Worm (Caenorhabditis elegans) whole organism, L1 larva: Measurements from ENCODE around the gene tbg-1.

Experiments used
- C04F5.9 ChIP-seq: sonication (generic microtip); optimal IDR thresholded peaks from 2 replicates; lab custom pipeline; 2016; ENCODE audit warnings: missing genetic modification characterization, missing compliant biosample characterization
- C16A3.4 ChIP-seq: fragments of 150-350 bp; optimal IDR thresholded peaks from 2 replicates; lab custom pipeline; 2014; ENCODE audit warnings: missing biosample characterization, missing genetic modification characterization
- C34B4.2 ChIP-seq: sonication (generic microtip); optimal IDR thresholded peaks from 2 replicates; lab custom pipeline; 2017; ENCODE audit warnings: mild to moderate bottlenecking, missing genetic modification characterization, missing compliant biosample characterization
- alr-1 ChIP-seq: fragments of 200-800 bp; sonication (Bioruptor generic); optimal IDR thresholded peaks from 2 replicates; lab custom pipeline; 2018; ENCODE audit warnings: borderline replicate concordance, mild to moderate bottlenecking, missing genetic modification characterization, missing compliant biosample characterization
- ama-1 ChIP-seq: fragments of 150-350 bp; optimal IDR thresholded peaks from 2 replicates; lab custom pipeline; 2014
- blmp-1 ChIP-seq: fragments of 150-350 bp; optimal IDR thresholded peaks from 2 replicates; lab custom pipeline; 2014; ENCODE audit warnings: missing biosample characterization, missing genetic modification characterization
- ceh-63 ChIP-seq: fragments of 200-800 bp; sonication (Bioruptor generic); optimal IDR thresholded peaks from 2 replicates; lab custom pipeline; 2018; ENCODE audit warnings: mild to moderate bottlenecking, missing genetic modification characterization, missing compliant biosample characterization
- ceh-88 ChIP-seq: fragments of 200-800 bp; sonication (Bioruptor generic); IDR thresholded peaks from 2 replicates; pipeline ENCODE4 v1.3.6; 2022; ENCODE audit warnings: missing genetic modification characterization, missing compliant biosample characterization
- ceh-90 ChIP-seq: sonication (generic microtip); optimal IDR thresholded peaks from 2 replicates; lab custom pipeline; 2016; ENCODE audit warnings: missing genetic modification characterization, missing compliant biosample characterization
- ces-1 ChIP-seq: fragments of 150-350 bp; optimal IDR thresholded peaks from 2 replicates; lab custom pipeline; 2014; ENCODE audit warnings: missing biosample characterization, missing genetic modification reagents, missing genetic modification characterization
- efl-1 ChIP-seq, 4 experiments: fragments of 150-350 bp; optimal IDR thresholded peaks in 3 of 4; peaks in 1 of 4; 1 replicate in 1 of 4; 2 replicates in 3 of 4; lab custom pipeline; 2014; ENCODE audit warnings: missing biosample characterization in 2 of 4, missing genetic modification characterization in 2 of 4, missing genetic modification reagents in 2 of 4
- efl-3 ChIP-seq: fragments of 200-800 bp; sonication (Bioruptor generic); optimal IDR thresholded peaks from 2 replicates; lab custom pipeline; 2018; ENCODE audit warnings: mild to moderate bottlenecking, missing genetic modification characterization, missing compliant biosample characterization
- egl-27 ChIP-seq, 2 experiments: fragments of 150-350 bp in 1 of 2; sonication (generic microtip); optimal IDR thresholded peaks; 3 replicates each; lab custom pipeline; 2017 to 2018; ENCODE audit warnings: missing biosample characterization in 2 of 2, missing genetic modification characterization in 2 of 2, missing genetic modification reagents in 2 of 2
- elt-2 ChIP-seq: sonication (generic microtip); optimal IDR thresholded peaks from 2 replicates; lab custom pipeline; 2016; ENCODE audit warnings: missing genetic modification characterization, mild to moderate bottlenecking, inconsistent platforms, missing compliant biosample characterization, missing genetic modification reagents
- hlh-17 ChIP-seq: fragments of 200-800 bp; sonication (Bioruptor generic); optimal IDR thresholded peaks from 2 replicates; lab custom pipeline; 2018; ENCODE audit warnings: missing genetic modification characterization, mild to moderate bottlenecking, missing compliant biosample characterization, moderate library complexity, borderline replicate concordance
- hlh-4 ChIP-seq: sonication (generic microtip); optimal IDR thresholded peaks from 2 replicates; lab custom pipeline; 2016; ENCODE audit warnings: mild to moderate bottlenecking, missing genetic modification characterization, missing compliant biosample characterization
- hpl-2 ChIP-seq: fragments of 150-350 bp; optimal IDR thresholded peaks from 2 replicates; lab custom pipeline; 2014; ENCODE audit warnings: missing biosample characterization, missing genetic modification reagents, missing genetic modification characterization
- jun-1 ChIP-seq: fragments of 150-350 bp; optimal IDR thresholded peaks from 2 replicates; lab custom pipeline; 2014; ENCODE audit warnings: missing biosample characterization, missing genetic modification reagents, missing genetic modification characterization
- lin-14 ChIP-seq: fragments of 200-800 bp; sonication (Bioruptor generic); optimal IDR thresholded peaks from 2 replicates; lab custom pipeline; 2018; ENCODE audit warnings: mild to moderate bottlenecking, missing genetic modification characterization, moderate library complexity, missing compliant biosample characterization
- lin-35 ChIP-seq, 2 experiments: fragments of 150-350 bp; optimal IDR thresholded peaks; 2 replicates each; lab custom pipeline; 2014; ENCODE audit warnings: missing biosample characterization in 2 of 2, missing genetic modification characterization in 2 of 2, missing genetic modification reagents in 2 of 2
- lin-39 ChIP-seq: fragments of 150-350 bp; optimal IDR thresholded peaks from 2 replicates; lab custom pipeline; 2014; ENCODE audit warnings: missing biosample characterization, missing genetic modification reagents, missing genetic modification characterization
- lir-3 ChIP-seq: sonication (generic microtip); optimal IDR thresholded peaks from 2 replicates; lab custom pipeline; 2016; ENCODE audit warnings: mild to moderate bottlenecking, missing genetic modification characterization, moderate library complexity, missing compliant biosample characterization; ENCODE audit not compliant: poor library complexity
- lsy-2 ChIP-seq, 2 experiments: fragments of 150-350 bp; optimal IDR thresholded peaks; 2 replicates each; lab custom pipeline; 2014; ENCODE audit warnings: missing biosample characterization in 2 of 2, missing genetic modification characterization in 2 of 2
- mdl-1 ChIP-seq, 2 experiments: fragments of 150-350 bp; optimal IDR thresholded peaks; 2 replicates each; lab custom pipeline; 2014 to 2017; ENCODE audit warnings: missing biosample characterization in 2 of 2, missing genetic modification characterization in 2 of 2, inconsistent platforms in 1 of 2
- nhr-19 ChIP-seq: fragments of 200-800 bp; sonication (Bioruptor generic); conservative IDR thresholded peaks from 2 replicates; pipeline ENCODE4 v1.3.6; 2022; ENCODE audit warnings: missing genetic modification characterization, missing compliant biosample characterization
- nhr-20 ChIP-seq: sonication (generic microtip); optimal IDR thresholded peaks from 2 replicates; lab custom pipeline; 2016; ENCODE audit warnings: mild to moderate bottlenecking, missing genetic modification characterization, missing compliant biosample characterization
- nhr-237 ChIP-seq: fragments of 150-350 bp; optimal IDR thresholded peaks from 2 replicates; lab custom pipeline; 2014; ENCODE audit warnings: missing biosample characterization, missing genetic modification characterization
- nhr-28 ChIP-seq: fragments of 150-350 bp; optimal IDR thresholded peaks from 2 replicates; lab custom pipeline; 2014; ENCODE audit warnings: missing biosample characterization, missing genetic modification characterization
- nhr-71 ChIP-seq: sonication (generic microtip); optimal IDR thresholded peaks from 2 replicates; lab custom pipeline; 2016; ENCODE audit warnings: mild to moderate bottlenecking, missing genetic modification characterization, moderate library complexity, missing compliant biosample characterization
- nhr-85 ChIP-seq: sonication (generic microtip); peaks from one replicate; lab custom pipeline; 2016; ENCODE audit warnings: missing genetic modification characterization, inconsistent platforms, missing compliant biosample characterization
- nhr-90 ChIP-seq: sonication (generic microtip); optimal IDR thresholded peaks from 2 replicates; lab custom pipeline; 2016; ENCODE audit warnings: mild to moderate bottlenecking, missing genetic modification characterization, missing compliant biosample characterization; ENCODE audit not compliant: poor library complexity
- pax-3 ChIP-seq: fragments of 200-800 bp; sonication (Bioruptor generic); optimal IDR thresholded peaks from 2 replicates; lab custom pipeline; 2018; ENCODE audit warnings: mild to moderate bottlenecking, missing genetic modification characterization, moderate library complexity, missing compliant biosample characterization
- snpc-4 ChIP-seq: fragments of 150-350 bp; optimal IDR thresholded peaks from 2 replicates; lab custom pipeline; 2014; ENCODE audit warnings: missing biosample characterization, missing genetic modification characterization
- sup-37 ChIP-seq: fragments of 200-800 bp; sonication (Bioruptor generic); optimal IDR thresholded peaks from 2 replicates; lab custom pipeline; 2018; ENCODE audit warnings: mild to moderate bottlenecking, missing genetic modification characterization, missing compliant biosample characterization
- swsn-7 ChIP-seq: sonication (generic microtip); optimal IDR thresholded peaks from 2 replicates; lab custom pipeline; 2016; ENCODE audit warnings: missing genetic modification characterization, missing compliant biosample characterization
- tlp-1 ChIP-seq: fragments of 150-350 bp; optimal IDR thresholded peaks from 2 replicates; lab custom pipeline; 2014; ENCODE audit warnings: missing biosample characterization, missing genetic modification characterization
- unc-62 ChIP-seq: fragments of 150-350 bp; optimal IDR thresholded peaks from 2 replicates; lab custom pipeline; 2014; ENCODE audit warnings: missing biosample characterization, missing genetic modification reagents, missing genetic modification characterization
- unc-86 ChIP-seq: sonication (generic microtip); optimal IDR thresholded peaks from 2 replicates; lab custom pipeline; 2016; ENCODE audit warnings: missing genetic modification characterization, missing compliant biosample characterization
- xbp-1 ChIP-seq: sonication (generic microtip); optimal IDR thresholded peaks from 2 replicates; lab custom pipeline; 2016; ENCODE audit warnings: missing genetic modification characterization, missing compliant biosample characterization
- zip-4 ChIP-seq: fragments of 200-800 bp; sonication (Bioruptor generic); optimal IDR thresholded peaks from 2 replicates; lab custom pipeline; 2018; ENCODE audit warnings: mild to moderate bottlenecking, missing genetic modification characterization, moderate library complexity, missing compliant biosample characterization
- ztf-4 ChIP-seq: fragments of 150-350 bp; optimal IDR thresholded peaks from 2 replicates; lab custom pipeline; 2014; ENCODE audit warnings: missing biosample characterization, missing genetic modification characterization

The tbg-1 gene

DNA sequence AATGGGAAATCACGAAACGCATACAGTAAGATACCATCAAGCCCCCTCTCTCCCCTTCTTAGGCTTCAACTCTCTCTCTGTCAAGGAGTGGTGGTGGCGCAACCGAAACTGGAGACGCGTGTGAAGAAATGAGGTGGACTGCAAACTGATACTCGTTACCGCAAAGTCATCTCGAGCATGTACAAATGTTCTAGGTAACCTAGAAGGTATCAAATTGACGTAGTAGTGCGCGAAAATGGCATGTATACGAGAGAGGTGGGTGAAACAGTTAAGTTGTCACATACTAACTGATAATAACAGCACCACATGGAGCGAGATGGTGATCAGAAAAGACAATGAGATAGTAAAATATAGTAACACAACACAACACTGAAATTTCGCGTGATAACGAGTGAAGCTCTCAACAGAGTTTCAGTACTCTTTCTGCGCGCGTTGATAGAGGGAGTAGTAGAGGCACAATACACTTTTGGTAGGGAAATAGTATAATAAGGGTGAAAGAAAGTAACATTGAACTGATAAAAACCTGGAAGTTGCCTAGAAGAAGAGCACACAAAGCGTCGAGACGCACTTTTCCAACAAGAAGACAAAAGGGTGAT lies 9.3 kb upstream of the tbg-1 start:
- TF ChIP-seq efl-1 (optimal IDR thresholded peaks at IDR 0.05; lab: Kevin White, UChicago), result no peak
- peak in 1 of 2 experiments; percentile 80 for TF ChIP-seq efl-1 (GFP tag; optimal IDR thresholded peaks at IDR 0.05 in 1 of 2; lab: Kevin White, UChicago)
- TF ChIP-seq ama-1 (lab: Kevin White, UChicago), result no peak
- no peak for TF ChIP-seq efl-3 (GFP tag; lab: Kevin White, UChicago)
- no peak for TF ChIP-seq unc-62 (GFP tag; lab: Kevin White, UChicago)
- peak in 1 of 2 experiments; percentile 43 for TF ChIP-seq lin-35 (GFP tag; optimal IDR thresholded peaks at IDR 0.05; lab: Kevin White, UChicago)
- TF ChIP-seq pax-3, result no peak
- peak; percentile 10 for TF ChIP-seq nhr-20 (tag; lab: Kevin White, UChicago)
- no peak for TF ChIP-seq ceh-63 (GFP tag; lab: Kevin White, UChicago)
- TF ChIP-seq C16A3.4 (tag; lab: Kevin White, UChicago), result no peak
- TF ChIP-seq lin-39 (tag; lab: Kevin White, UChicago), result no peak
- TF ChIP-seq nhr-85 (tag; lab: Kevin White, UChicago), result no peak
- no peak for TF ChIP-seq lsy-2 (tag; optimal IDR thresholded peaks at IDR 0.05; lab: Kevin White, UChicago)
- TF ChIP-seq hlh-4 (tag; lab: Kevin White, UChicago), result no peak
- TF ChIP-seq nhr-28 (tag; lab: Kevin White, UChicago), result no peak
- no peak for TF ChIP-seq zip-4 (GFP tag; lab: Kevin White, UChicago)
- TF ChIP-seq snpc-4, result no peak
- TF ChIP-seq sup-37, result no peak
- TF ChIP-seq ceh-88 (GFP tag; lab: Robert Waterston, UW), result no peak
- TF ChIP-seq blmp-1 (tag; lab: Kevin White, UChicago), result peak; percentile 2
- TF ChIP-seq nhr-71 (tag; lab: Kevin White, UChicago), result no peak
- TF ChIP-seq swsn-7 (tag; lab: Kevin White, UChicago), result no peak
- TF ChIP-seq jun-1 (tag; lab: Kevin White, UChicago), result no peak
- TF ChIP-seq nhr-237, result no peak
- no peak for TF ChIP-seq C34B4.2
- no peak for TF ChIP-seq hpl-2 (GFP tag; lab: Kevin White, UChicago)
- TF ChIP-seq nhr-90 (tag; lab: Kevin White, UChicago), result no peak
- TF ChIP-seq ztf-4 (tag; lab: Kevin White, UChicago), result no peak
- TF ChIP-seq egl-27 (tag; optimal IDR thresholded peaks at IDR 0.05; lab: Kevin White, UChicago), result no peak
- peak; percentile 82 for TF ChIP-seq elt-2 (tag; lab: Kevin White, UChicago)
- TF ChIP-seq lir-3 (tag; lab: Kevin White, UChicago), result no peak
- TF ChIP-seq unc-86 (tag; lab: Kevin White, UChicago), result no peak
- no peak for TF ChIP-seq tlp-1 (tag; lab: Kevin White, UChicago)
- no peak for TF ChIP-seq nhr-19 (GFP tag; lab: Robert Waterston, UW)
- TF ChIP-seq hlh-17 (GFP tag; lab: Kevin White, UChicago), result no peak
- no peak for TF ChIP-seq ces-1 (GFP tag; lab: Kevin White, UChicago)
- no peak for TF ChIP-seq xbp-1 (tag; lab: Kevin White, UChicago)
- TF ChIP-seq lin-14 (GFP tag; lab: Kevin White, UChicago), result peak; percentile 20
- no peak for TF ChIP-seq alr-1 (tag; lab: Kevin White, UChicago)
- no peak for TF ChIP-seq ceh-90 (tag; lab: Kevin White, UChicago)
- TF ChIP-seq mdl-1 (tag; optimal IDR thresholded peaks at IDR 0.05; lab: Kevin White, UChicago), result no peak
- TF ChIP-seq, all 84 proteins: peak for 6

- no peak for TF ChIP-seq C04F5.9
- TF ChIP-seq efl-1 (optimal IDR thresholded peaks at IDR 0.05; lab: Kevin White, UChicago), result no peak
- TF ChIP-seq efl-1 (GFP tag; optimal IDR thresholded peaks at IDR 0.05 in 1 of 2; lab: Kevin White, UChicago), result peak in 1 of 2 experiments; percentile 78
These were observed 8.1 kb upstream of the tbg-1 start, which contains the start of gene gei-13 for ce11 chrIII:9637016-9637415. Gene gei-13 (minus strand): TSS chrIII:9637116.
